Worm (Caenorhabditis elegans) whole organism, young adult: ENCODE data around the gene F53G2.13.

ENCODE experiments used
- ama-1 ChIP-seq, 3 experiments: fragments of 150-350 bp in 1 of 3; sonication (generic microtip) in 2 of 3; optimal IDR thresholded peaks; 2 replicates each; lab custom pipeline; 2014 to 2018; ENCODE audit warnings: missing biosample characterization in 2 of 3, missing genetic modification characterization in 2 of 3, missing genetic modification reagents in 2 of 3
- bed-2 ChIP-seq: fragments of 200-800 bp; sonication (Bioruptor generic); IDR thresholded peaks from 2 replicates; pipeline ENCODE4 v1.3.6; 2022; ENCODE audit warnings: missing genetic modification reagents, missing genetic modification characterization, missing compliant biosample characterization
- egl-18 ChIP-seq: fragments of 200-800 bp; sonication (Bioruptor generic); IDR thresholded peaks from 2 replicates; pipeline ENCODE4 v1.3.6; 2022; ENCODE audit warnings: missing genetic modification reagents, missing genetic modification characterization, missing compliant biosample characterization
- ets-4 ChIP-seq: fragments of 200-800 bp; sonication (Bioruptor generic); optimal IDR thresholded peaks from 2 replicates; lab custom pipeline; 2018; ENCODE audit warnings: mild to moderate bottlenecking, missing genetic modification characterization, missing compliant biosample characterization
- lin-35 ChIP-seq, 3 experiments: fragments of 150-350 bp in 2 of 3; sonication (generic microtip) in 1 of 3; optimal IDR thresholded peaks; 2 replicates each; lab custom pipeline; 2014 to 2018; ENCODE audit warnings: missing biosample characterization in 3 of 3, missing genetic modification characterization in 3 of 3, missing genetic modification reagents in 3 of 3
- mxl-1 ChIP-seq: sonication (generic microtip); optimal IDR thresholded peaks from 2 replicates; lab custom pipeline; 2016; ENCODE audit warnings: missing genetic modification characterization, missing compliant biosample characterization
- rec-8 ChIP-seq, 2 experiments: sonication (generic microtip); optimal IDR thresholded peaks; 2 replicates each; lab custom pipeline; 2016; ENCODE audit warnings: mild to moderate bottlenecking in 2 of 2, missing genetic modification characterization in 2 of 2, missing genetic modification reagents in 2 of 2, missing genotype in 2 of 2, missing biosample characterization in 1 of 2, missing compliant biosample characterization in 1 of 2, moderate library complexity in 1 of 2
- sdz-38 ChIP-seq: sonication (generic microtip); optimal IDR thresholded peaks from 2 replicates; lab custom pipeline; 2016; ENCODE audit warnings: missing genotype, missing genetic modification characterization, missing compliant biosample characterization
- snpc-1.3 ChIP-seq: sonication (generic microtip); optimal IDR thresholded peaks from 2 replicates; lab custom pipeline; 2017; ENCODE audit warnings: missing genetic modification characterization, mild to moderate bottlenecking, missing compliant biosample characterization, antibody characterized with exemption, moderate library complexity, missing genotype, missing genetic modification reagents; ENCODE audit not compliant: insufficient read depth
- unc-130 ChIP-seq: sonication (generic microtip); optimal IDR thresholded peaks from 2 replicates; lab custom pipeline; 2016; ENCODE audit warnings: missing genetic modification reagents, missing genetic modification characterization, missing compliant biosample characterization
- ztf-25 ChIP-seq: fragments of 200-800 bp; sonication (Bioruptor generic); IDR thresholded peaks from 2 replicates; pipeline ENCODE4 v1.3.6; 2022; ENCODE audit warnings: missing genetic modification reagents, missing genetic modification characterization, missing compliant biosample characterization
- ztf-28 ChIP-seq: fragments of 200-800 bp; sonication (Bioruptor generic); IDR thresholded peaks from 2 replicates; pipeline ENCODE4 v1.3.6; 2022; ENCODE audit warnings: missing genetic modification reagents, missing genetic modification characterization, missing compliant biosample characterization

DNA sequence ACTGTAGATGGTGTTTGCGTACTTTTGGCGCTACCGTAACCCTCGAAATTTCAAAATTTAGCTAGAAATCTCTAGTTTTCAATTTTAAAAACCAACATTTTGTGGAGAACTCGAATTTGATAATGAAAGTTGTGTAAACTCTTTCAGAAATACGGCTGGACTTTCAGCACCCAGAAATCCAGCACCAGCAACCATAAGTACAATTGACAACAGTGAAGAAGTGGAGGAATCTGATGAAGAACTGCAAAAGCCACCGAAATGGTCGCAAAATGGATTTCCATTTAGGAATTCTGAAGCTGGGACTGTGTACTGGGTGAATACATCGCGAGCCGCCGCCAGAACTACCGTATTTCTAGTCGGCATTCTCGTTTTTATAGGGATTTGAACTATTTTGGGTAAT, at the start of gene F53G2.13:
- no peak for TF ChIP-seq egl-18
- no peak for TF ChIP-seq mxl-1 (tag; lab: Kevin White, UChicago)
- TF ChIP-seq rec-8 (tag; optimal IDR thresholded peaks at IDR 0.05; lab: Kevin White, UChicago): no peak
- no peak for TF ChIP-seq lin-35 (GFP tag; optimal IDR thresholded peaks at IDR 0.05; lab: Kevin White, UChicago)
- no peak for TF ChIP-seq bed-2 (GFP tag; lab: Robert Waterston, UW)
- no peak for TF ChIP-seq ama-1 (optimal IDR thresholded peaks at IDR 0.05; lab: Kevin White, UChicago)
- no peak for TF ChIP-seq ama-1 (GFP tag; optimal IDR thresholded peaks at IDR 0.05; lab: Kevin White, UChicago)
- no peak for TF ChIP-seq sdz-38
- no peak for TF ChIP-seq ets-4 (GFP tag; lab: Kevin White, UChicago)
- no peak for TF ChIP-seq unc-130
- TF ChIP-seq snpc-1.3: no peak
- no peak for TF ChIP-seq ztf-25 (GFP tag; lab: Robert Waterston, UW)
- TF ChIP-seq ztf-28 (GFP tag; lab: Robert Waterston, UW): no peak
